Worm (Caenorhabditis elegans) whole organism, L4 larva: ENCODE data around the gene taf-8.

ENCODE experiments used
- F37D6.2 ChIP-seq: sonication (generic microtip); optimal IDR thresholded peaks from 2 replicates; lab custom pipeline; 2016; ENCODE audit warnings: mild to moderate bottlenecking, missing genetic modification characterization, missing compliant biosample characterization
- F49E8.2 ChIP-seq: sonication (generic microtip); optimal IDR thresholded peaks from 2 replicates; lab custom pipeline; 2016; ENCODE audit warnings: missing compliant biosample characterization, mild to moderate bottlenecking, missing genetic modification characterization, borderline replicate concordance
- T20F7.1 ChIP-seq: fragments of 200-800 bp; sonication (Bioruptor generic); optimal IDR thresholded peaks from 2 replicates; lab custom pipeline; 2018; ENCODE audit warnings: mild to moderate bottlenecking, missing genetic modification characterization, missing compliant biosample characterization
- Y48G9A.11 ChIP-seq: fragments of 200-800 bp; sonication (Bioruptor generic); IDR thresholded peaks from 2 replicates; pipeline ENCODE4 v1.3.6; 2022; ENCODE audit warnings: missing genetic modification reagents, missing genetic modification characterization, missing compliant biosample characterization
- Y75B8A.6 ChIP-seq: fragments of 200-800 bp; sonication (Bioruptor generic); IDR thresholded peaks from 2 replicates; pipeline ENCODE4 v1.3.6; 2022; ENCODE audit warnings: missing genetic modification reagents, missing genetic modification characterization, missing compliant biosample characterization
- aha-1 ChIP-seq: fragments of 150-350 bp; peaks from one replicate; lab custom pipeline; 2014; ENCODE audit warnings: missing biosample characterization, missing genetic modification characterization
- arid-1 ChIP-seq: fragments of 200-800 bp; sonication (Bioruptor generic); conservative IDR thresholded peaks from 2 replicates; pipeline ENCODE4 v1.3.6; 2022; ENCODE audit warnings: missing genetic modification reagents, missing genetic modification characterization, missing compliant biosample characterization
- daf-16 ChIP-seq, 3 experiments: sonication (generic microtip); optimal IDR thresholded peaks; 2 replicates each; lab custom pipeline; 2016 to 2017; ENCODE audit warnings: missing genetic modification characterization in 3 of 3, missing genetic modification reagents in 3 of 3, mild to moderate bottlenecking in 2 of 3, missing compliant biosample characterization in 2 of 3, missing biosample characterization in 1 of 3, moderate library complexity in 1 of 3
- daf-19 ChIP-seq: fragments of 200-800 bp; sonication (Bioruptor generic); conservative IDR thresholded peaks from 2 replicates; pipeline ENCODE4 v1.3.6; 2022; ENCODE audit warnings: missing genetic modification characterization, missing compliant biosample characterization
- dmd-6 ChIP-seq: fragments of 200-800 bp; sonication (Bioruptor generic); IDR thresholded peaks from 2 replicates; pipeline ENCODE4 v1.3.6; 2022; ENCODE audit warnings: missing genetic modification reagents, missing genetic modification characterization, missing compliant biosample characterization
- dpl-1 ChIP-seq: fragments of 150-350 bp; optimal IDR thresholded peaks from 2 replicates; lab custom pipeline; 2014; ENCODE audit warnings: missing biosample characterization, missing genetic modification reagents, missing genetic modification characterization
- dve-1 ChIP-seq: sonication (generic microtip); optimal IDR thresholded peaks from 2 replicates; lab custom pipeline; 2017; ENCODE audit warnings: antibody characterized with exemption, mild to moderate bottlenecking, missing genetic modification characterization, missing compliant biosample characterization; ENCODE audit not compliant: insufficient read depth
- fkh-10 ChIP-seq: fragments of 150-350 bp; optimal IDR thresholded peaks from 2 replicates; lab custom pipeline; 2014; ENCODE audit warnings: missing biosample characterization, missing genetic modification reagents, missing genetic modification characterization
- fos-1 ChIP-seq: fragments of 150-350 bp; optimal IDR thresholded peaks from 2 replicates; lab custom pipeline; 2014; ENCODE audit warnings: missing biosample characterization, missing genetic modification characterization
- hif-1 ChIP-seq, 2 experiments: sonication (generic microtip); optimal IDR thresholded peaks; 2 replicates each; lab custom pipeline; 2016 to 2017; ENCODE audit warnings: missing compliant biosample characterization in 2 of 2, missing genetic modification characterization in 2 of 2, missing genetic modification reagents in 2 of 2, missing genotype in 2 of 2, mild to moderate bottlenecking in 1 of 2
- hlh-11 ChIP-seq: fragments of 200-800 bp; sonication (Bioruptor generic); optimal IDR thresholded peaks from 2 replicates; lab custom pipeline; 2018; ENCODE audit warnings: mild to moderate bottlenecking, missing genetic modification characterization, missing compliant biosample characterization
- hlh-30 ChIP-seq: sonication (generic microtip); optimal IDR thresholded peaks from 2 replicates; lab custom pipeline; 2017; ENCODE audit warnings: antibody characterized with exemption, mild to moderate bottlenecking, missing genetic modification characterization, missing compliant biosample characterization; ENCODE audit not compliant: insufficient read depth
- hmg-1.1 ChIP-seq: fragments of 200-800 bp; sonication (Bioruptor generic); IDR thresholded peaks from 2 replicates; pipeline ENCODE4 v1.3.6; 2022; ENCODE audit warnings: missing genetic modification reagents, missing genetic modification characterization, missing compliant biosample characterization
- lin-38 ChIP-seq: fragments of 200-800 bp; sonication (Bioruptor generic); IDR thresholded peaks from 2 replicates; pipeline ENCODE4 v1.3.6; 2022; ENCODE audit warnings: missing genetic modification reagents, missing genetic modification characterization, missing compliant biosample characterization
- lsy-2 ChIP-seq, 2 experiments: fragments of 150-350 bp in 1 of 2; sonication (generic microtip) in 1 of 2; optimal IDR thresholded peaks; 2 replicates each; lab custom pipeline; 2014 to 2017; ENCODE audit warnings: missing biosample characterization in 2 of 2, missing genetic modification characterization in 2 of 2
- madf-5 ChIP-seq, 2 experiments: fragments of 200-800 bp; sonication (Bioruptor generic); IDR thresholded peaks; 2 replicates each; pipeline ENCODE4 v1.3.6; 2022; ENCODE audit warnings: missing compliant biosample characterization in 2 of 2, missing genetic modification characterization in 2 of 2
- mdl-1 ChIP-seq, 2 experiments: fragments of 150-350 bp in 1 of 2; sonication (generic microtip) in 1 of 2; optimal IDR thresholded peaks; 2 replicates each; lab custom pipeline; 2014 to 2017; ENCODE audit warnings: missing biosample characterization in 2 of 2, missing genetic modification characterization in 2 of 2
- mep-1 ChIP-seq: fragments of 150-350 bp; sonication (generic microtip); optimal IDR thresholded peaks from 3 replicates; lab custom pipeline; 2014; ENCODE audit warnings: missing biosample characterization, missing genetic modification characterization
- mes-2 ChIP-seq: sonication (generic microtip); optimal IDR thresholded peaks from 2 replicates; lab custom pipeline; 2016; ENCODE audit warnings: missing genotype, mild to moderate bottlenecking, missing genetic modification characterization, missing compliant biosample characterization; ENCODE audit not compliant: poor library complexity, severe bottlenecking
- mxl-2 ChIP-seq: fragments of 200-800 bp; sonication (Bioruptor generic); conservative IDR thresholded peaks from 2 replicates; pipeline ENCODE4 v1.3.6; 2022; ENCODE audit warnings: missing genetic modification reagents, missing genetic modification characterization, missing compliant biosample characterization
- mxl-3 ChIP-seq: fragments of 200-800 bp; sonication (Bioruptor generic); optimal IDR thresholded peaks from 2 replicates; lab custom pipeline; 2018; ENCODE audit warnings: mild to moderate bottlenecking, missing genetic modification characterization, missing compliant biosample characterization
- nhr-102 ChIP-seq: sonication (generic microtip); optimal IDR thresholded peaks from 2 replicates; lab custom pipeline; 2016; ENCODE audit warnings: mild to moderate bottlenecking, missing genetic modification characterization, moderate library complexity, missing compliant biosample characterization
- nhr-11 ChIP-seq: fragments of 150-350 bp; optimal IDR thresholded peaks from 2 replicates; lab custom pipeline; 2014; ENCODE audit warnings: missing biosample characterization, missing genetic modification characterization
- nhr-111 ChIP-seq: fragments of 200-800 bp; sonication (Bioruptor generic); optimal IDR thresholded peaks from 2 replicates; lab custom pipeline; 2018; ENCODE audit warnings: mild to moderate bottlenecking, missing genetic modification characterization, missing compliant biosample characterization
- nhr-25 ChIP-seq: sonication (generic microtip); optimal IDR thresholded peaks from 2 replicates; lab custom pipeline; 2017; ENCODE audit warnings: missing genetic modification characterization, mild to moderate bottlenecking, missing compliant biosample characterization, antibody characterized with exemption, moderate library complexity, borderline replicate concordance; ENCODE audit not compliant: insufficient read depth
- nhr-28 ChIP-seq: fragments of 150-350 bp; optimal IDR thresholded peaks from 2 replicates; lab custom pipeline; 2014; ENCODE audit warnings: missing biosample characterization, missing genetic modification characterization
- nhr-48 ChIP-seq: sonication (generic microtip); optimal IDR thresholded peaks from 2 replicates; lab custom pipeline; 2016; ENCODE audit warnings: mild to moderate bottlenecking, missing genetic modification characterization, missing compliant biosample characterization
- nhr-6 ChIP-seq: fragments of 150-350 bp; optimal IDR thresholded peaks from 2 replicates; lab custom pipeline; 2014; ENCODE audit warnings: missing biosample characterization, missing genetic modification characterization
- nhr-77 ChIP-seq: fragments of 150-350 bp; optimal IDR thresholded peaks from 2 replicates; lab custom pipeline; 2014; ENCODE audit warnings: missing biosample characterization, missing genetic modification characterization
- pha-4 ChIP-seq, 2 experiments: fragments of 150-350 bp in 1 of 2; fragments of 200-800 bp in 1 of 2; sonication (Bioruptor generic) in 1 of 2; IDR thresholded peaks in 1 of 2; optimal IDR thresholded peaks in 1 of 2; 2 replicates each; pipeline versions ENCODE4 v1.3.6 to Lab custom; 2014 to 2022; ENCODE audit warnings: missing genetic modification characterization in 2 of 2, missing genetic modification reagents in 2 of 2, missing biosample characterization in 1 of 2, missing compliant biosample characterization in 1 of 2
- php-3 ChIP-seq: fragments of 200-800 bp; sonication (Bioruptor generic); IDR thresholded peaks from 2 replicates; pipeline ENCODE4 v1.3.6; 2022; ENCODE audit warnings: missing genetic modification reagents, missing genetic modification characterization, missing compliant biosample characterization
- pqm-1 ChIP-seq: sonication (generic microtip); optimal IDR thresholded peaks from 2 replicates; lab custom pipeline; 2017; ENCODE audit warnings: missing biosample characterization, missing genetic modification characterization
- rbr-2 ChIP-seq: sonication (generic microtip); optimal IDR thresholded peaks from 2 replicates; lab custom pipeline; 2016; ENCODE audit warnings: missing genotype, missing genetic modification characterization, missing compliant biosample characterization
- spr-1 ChIP-seq: sonication (generic microtip); optimal IDR thresholded peaks from 2 replicates; lab custom pipeline; 2016; ENCODE audit warnings: mild to moderate bottlenecking, missing genetic modification characterization, missing compliant biosample characterization
- tag-97 ChIP-seq: fragments of 200-800 bp; sonication (Bioruptor generic); IDR thresholded peaks from 2 replicates; pipeline ENCODE4 v1.3.6; 2022; ENCODE audit warnings: missing genetic modification characterization, missing compliant biosample characterization
- tra-1 ChIP-seq: fragments of 200-800 bp; sonication (Bioruptor generic); IDR thresholded peaks from 2 replicates; pipeline ENCODE4 v1.3.6; 2022; ENCODE audit warnings: missing genetic modification reagents, missing genetic modification characterization, missing compliant biosample characterization
- unc-130 ChIP-seq: sonication (generic microtip); optimal IDR thresholded peaks from 2 replicates; lab custom pipeline; 2016; ENCODE audit warnings: missing genetic modification reagents, missing genetic modification characterization, missing compliant biosample characterization
- unc-62 ChIP-seq, 3 experiments: fragments of 150-350 bp in 1 of 3; sonication (generic microtip); optimal IDR thresholded peaks in 2 of 3; peaks in 1 of 3; 1 replicate in 1 of 3; 2 replicates in 2 of 3; lab custom pipeline; 2014 to 2017; ENCODE audit warnings: missing biosample characterization in 3 of 3, missing genetic modification characterization in 3 of 3, missing genetic modification reagents in 3 of 3, missing genotype in 1 of 3
- zip-11 ChIP-seq: fragments of 200-800 bp; sonication (Bioruptor generic); IDR thresholded peaks from 2 replicates; pipeline ENCODE4 v1.3.6; 2022; ENCODE audit warnings: missing genetic modification characterization, missing compliant biosample characterization
- ztf-11 ChIP-seq: fragments of 150-350 bp; optimal IDR thresholded peaks from 2 replicates; lab custom pipeline; 2014; ENCODE audit warnings: missing biosample characterization, missing genetic modification characterization

Gene taf-8

DNA sequence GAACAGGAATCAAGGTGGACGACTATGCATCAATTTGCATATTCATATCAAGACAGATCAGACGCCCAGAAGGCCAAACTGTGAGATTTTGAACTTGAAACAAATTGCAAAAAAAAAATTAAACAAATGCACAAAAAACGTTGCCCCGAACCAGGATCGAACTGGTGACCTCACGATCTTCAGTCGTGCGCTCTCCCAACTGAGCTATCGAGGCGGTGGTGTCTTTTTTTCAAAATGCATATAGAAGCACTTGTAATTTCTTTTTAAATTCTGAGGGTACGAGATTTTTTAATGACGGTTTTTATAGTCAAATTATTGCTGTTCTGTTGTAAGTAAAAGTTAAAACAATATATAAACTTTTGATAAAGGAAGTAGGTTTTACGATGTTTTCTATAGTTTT, 44.0 kb downstream of the taf-8 start (continued):
- TF ChIP-seq madf-5 (GFP tag; IDR thresholded peaks at IDR 0.05; lab: Robert Waterston, UW), result no peak
- TF ChIP-seq Y75B8A.6 (GFP tag; lab: Robert Waterston, UW), result no peak
- TF ChIP-seq unc-130 (GFP tag; lab: Kevin White, UChicago), result peak; percentile 0
- TF ChIP-seq daf-19 (GFP tag; lab: Robert Waterston, UW), result no peak

ce11 chrII:9716417-9717039, 47.4 kb downstream of the taf-8 start, which contains the start of gene wee-1.3:
Gene wee-1.3 (minus strand): TSS chrII:9716467.
- TF ChIP-seq nhr-28 (tag; lab: Kevin White, UChicago), result peak; percentile 60
- TF ChIP-seq pqm-1 (tag; lab: Kevin White, UChicago), result no peak
- TF ChIP-seq pha-4 (GFP tag; IDR thresholded peaks at IDR 0.05; lab: Robert Waterston, UW), result no peak
- TF ChIP-seq pha-4 (tag; optimal IDR thresholded peaks at IDR 0.05; lab: Kevin White, UChicago), result peak; percentile 82
- TF ChIP-seq hif-1 (tag; optimal IDR thresholded peaks at IDR 0.05; lab: Kevin White, UChicago), result peak in 1 of 2 experiments; percentile 29
- peak; percentile 92 for TF ChIP-seq aha-1 (tag; lab: Kevin White, UChicago)
- peak; percentile 72 for TF ChIP-seq dve-1 (tag; lab: Kevin White, UChicago)
- TF ChIP-seq lsy-2 (tag; optimal IDR thresholded peaks at IDR 0.05; lab: Kevin White, UChicago), result peak; percentile 30 to 94
- no peak for TF ChIP-seq ztf-11 (tag; lab: Kevin White, UChicago)
- no peak for TF ChIP-seq mxl-2 (GFP tag; lab: Robert Waterston, UW)
- TF ChIP-seq hlh-30 (tag; lab: Kevin White, UChicago), result peak; percentile 73
- TF ChIP-seq nhr-11, result peak; percentile 86
- TF ChIP-seq zip-11 (GFP tag; lab: Robert Waterston, UW), result no peak
- peak; percentile 34 for TF ChIP-seq nhr-25 (tag; lab: Kevin White, UChicago)
- TF ChIP-seq nhr-48 (tag; lab: Kevin White, UChicago), result peak; percentile 10
- peak; percentile 69 for TF ChIP-seq hmg-1.1 (GFP tag; lab: Robert Waterston, UW)
- peak; percentile 8 for TF ChIP-seq nhr-102 (tag; lab: Kevin White, UChicago)
- TF ChIP-seq rbr-2 (tag; lab: Kevin White, UChicago), result peak; percentile 74
- TF ChIP-seq mdl-1 (tag; optimal IDR thresholded peaks at IDR 0.05; lab: Kevin White, UChicago), result peak in 1 of 2 experiments; percentile 40
- peak; percentile 63 for TF ChIP-seq nhr-77
- no peak for TF ChIP-seq daf-16 (GFP tag; optimal IDR thresholded peaks at IDR 0.05; lab: Kevin White, UChicago)
- TF ChIP-seq daf-16 (tag; optimal IDR thresholded peaks at IDR 0.05; lab: Kevin White, UChicago), result no peak
- peak; percentile 53 for TF ChIP-seq dmd-6 (GFP tag; lab: Robert Waterston, UW)
- TF ChIP-seq nhr-6 (tag; lab: Kevin White, UChicago), result peak; percentile 73
- peak; percentile 57 for TF ChIP-seq hlh-11 (tag; lab: Kevin White, UChicago)
- TF ChIP-seq unc-62 (GFP tag; optimal IDR thresholded peaks at IDR 0.05 in 1 of 2; lab: Kevin White, UChicago), result peak in 1 of 2 experiments; percentile 33
- no peak for TF ChIP-seq unc-62 (tag; optimal IDR thresholded peaks at IDR 0.05; lab: Kevin White, UChicago)
- no peak for TF ChIP-seq F49E8.2
- TF ChIP-seq tra-1, result 0 out of 2 replicates have a peak, but pooled peaks have one; percentile 43
- TF ChIP-seq mep-1 (tag; lab: Kevin White, UChicago), result peak; percentile 71
- no peak for TF ChIP-seq php-3 (GFP tag; lab: Robert Waterston, UW)
- peak; percentile 22; the same call in 1 of the 2 replicates for TF ChIP-seq Y48G9A.11
- peak; percentile 12 for TF ChIP-seq spr-1 (tag; lab: Kevin White, UChicago)
- TF ChIP-seq T20F7.1, result peak; percentile 84
- no peak for TF ChIP-seq nhr-111 (GFP tag; lab: Kevin White, UChicago)
- peak; percentile 2 for TF ChIP-seq F37D6.2 (tag; lab: Kevin White, UChicago)
- peak; percentile 55 for TF ChIP-seq unc-130 (GFP tag; lab: Kevin White, UChicago)
- 0 out of 2 replicates have a peak, but pooled peaks have one; percentile 18 for TF ChIP-seq arid-1
- no peak for TF ChIP-seq tag-97
- TF ChIP-seq fkh-10 (GFP tag; lab: Kevin White, UChicago), result peak; percentile 30
- TF ChIP-seq lin-38 (GFP tag; lab: Robert Waterston, UW), result peak; percentile 80
- no peak for TF ChIP-seq fos-1 (tag; lab: Kevin White, UChicago)
- TF ChIP-seq mxl-3, result no peak
- peak; percentile 99 for TF ChIP-seq dpl-1 (GFP tag; lab: Kevin White, UChicago)
- TF ChIP-seq mes-2 (tag; lab: Kevin White, UChicago), result peak; percentile 86
